Worm (Caenorhabditis elegans) whole organism, early embryonic: ENCODE measurements around the gene ZK370.6.

ENCODE experiments used
- B0310.2 ChIP-seq: sonication (generic microtip); optimal IDR thresholded peaks from 2 replicates; lab custom pipeline; 2016; ENCODE audit warnings: mild to moderate bottlenecking, missing genetic modification characterization, missing compliant biosample characterization
- F13C5.2 ChIP-seq: sonication (generic microtip); optimal IDR thresholded peaks from 2 replicates; lab custom pipeline; 2017; ENCODE audit warnings: mild to moderate bottlenecking, missing genetic modification characterization, inconsistent platforms, missing compliant biosample characterization
- aly-1 ChIP-seq: sonication (generic microtip); optimal IDR thresholded peaks from 2 replicates; lab custom pipeline; 2016; ENCODE audit warnings: missing genetic modification characterization, missing compliant biosample characterization
- ama-1 ChIP-seq: fragments of 150-350 bp; optimal IDR thresholded peaks from 2 replicates; lab custom pipeline; 2014
- ceh-13 ChIP-seq: fragments of 200-800 bp; sonication (Bioruptor generic); optimal IDR thresholded peaks from 2 replicates; lab custom pipeline; 2018; ENCODE audit warnings: mild to moderate bottlenecking, missing genetic modification characterization, missing compliant biosample characterization
- ceh-36 ChIP-seq: sonication (generic microtip); optimal IDR thresholded peaks from 2 replicates; lab custom pipeline; 2016; ENCODE audit warnings: missing genetic modification characterization, inconsistent platforms, missing compliant biosample characterization
- ets-7 ChIP-seq: sonication (generic microtip); optimal IDR thresholded peaks from 2 replicates; lab custom pipeline; 2016; ENCODE audit warnings: missing genotype, missing genetic modification characterization, missing compliant biosample characterization
- flt-1 ChIP-seq: fragments of 200-800 bp; sonication (Bioruptor generic); IDR thresholded peaks from 2 replicates; pipeline ENCODE4 v1.3.6; 2022; ENCODE audit warnings: missing genetic modification characterization, missing compliant biosample characterization
- hmbx-1 ChIP-seq: sonication (generic microtip); optimal IDR thresholded peaks from 2 replicates; lab custom pipeline; 2016; ENCODE audit warnings: mild to moderate bottlenecking, missing genetic modification characterization, missing compliant biosample characterization
- hmg-4 ChIP-seq: fragments of 200-800 bp; sonication (Bioruptor generic); optimal IDR thresholded peaks from 2 replicates; lab custom pipeline; 2018; ENCODE audit warnings: mild to moderate bottlenecking, missing genetic modification characterization, missing compliant biosample characterization
- hnd-1 ChIP-seq: sonication (generic microtip); optimal IDR thresholded peaks from 2 replicates; lab custom pipeline; 2016; ENCODE audit warnings: missing genetic modification characterization, missing compliant biosample characterization
- pes-1 ChIP-seq: fragments of 200-800 bp; sonication (Bioruptor generic); IDR thresholded peaks from 2 replicates; pipeline ENCODE4 v1.3.6; 2022; ENCODE audit warnings: missing genetic modification reagents, missing genetic modification characterization, missing compliant biosample characterization
- scrt-1 ChIP-seq: fragments of 200-800 bp; sonication (Bioruptor generic); IDR thresholded peaks from 2 replicates; pipeline ENCODE4 v1.3.6; 2022; ENCODE audit warnings: missing genetic modification characterization, missing compliant biosample characterization
- sea-1 ChIP-seq: fragments of 200-800 bp; sonication (Bioruptor generic); conservative IDR thresholded peaks from 2 replicates; pipeline ENCODE4 v1.3.6; 2022; ENCODE audit warnings: missing genetic modification characterization, missing compliant biosample characterization
- tbx-11 ChIP-seq: fragments of 200-800 bp; sonication (Bioruptor generic); IDR thresholded peaks from 2 replicates; pipeline ENCODE4 v1.3.6; 2022; ENCODE audit warnings: missing genetic modification characterization, missing compliant biosample characterization
- tbx-37 ChIP-seq: fragments of 200-800 bp; sonication (Bioruptor generic); conservative IDR thresholded peaks from 2 replicates; pipeline ENCODE4 v1.3.6; 2022; ENCODE audit warnings: missing genetic modification reagents, missing genetic modification characterization, missing compliant biosample characterization
- tra-4 ChIP-seq: sonication (generic microtip); optimal IDR thresholded peaks from 2 replicates; lab custom pipeline; 2017; ENCODE audit warnings: missing genetic modification characterization, missing compliant biosample characterization

ZK370.6 gene

DNA sequence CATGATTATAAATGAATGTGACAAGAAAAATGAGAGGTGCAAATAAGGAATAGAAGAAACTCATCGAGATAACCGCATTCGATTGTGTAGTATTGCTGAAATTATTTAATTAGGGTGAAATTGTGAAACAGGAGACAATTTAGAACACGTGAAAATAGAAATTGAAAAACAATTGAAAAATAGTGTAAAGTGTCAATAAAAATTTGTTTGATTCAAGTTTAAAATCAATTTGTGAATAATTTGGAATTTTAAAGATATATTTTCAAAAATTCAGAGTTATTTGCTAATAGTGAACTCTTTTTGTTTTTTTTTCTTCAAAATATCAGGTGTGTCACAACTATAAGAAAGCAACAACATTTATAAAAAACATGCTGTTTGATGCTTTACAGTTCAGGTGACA is 12.3 kb downstream of the ZK370.6 start, which contains the start of gene ZK370.4:
TSS of gene ZK370.4 (minus strand) at position 101 of the 400 bp plus-strand sequence.
- no peak for TF ChIP-seq ceh-13
- TF ChIP-seq B0310.2 (tag; lab: Kevin White, UChicago) = no peak
- no peak for TF ChIP-seq aly-1 (tag; lab: Kevin White, UChicago)
- no peak for TF ChIP-seq ceh-36 (tag; lab: Kevin White, UChicago)
- no peak for TF ChIP-seq sea-1 (GFP tag; lab: Robert Waterston, UW)
- no peak for TF ChIP-seq ets-7 (tag; lab: Kevin White, UChicago)
- no peak for TF ChIP-seq tra-4 (tag; lab: Kevin White, UChicago)

DNA sequence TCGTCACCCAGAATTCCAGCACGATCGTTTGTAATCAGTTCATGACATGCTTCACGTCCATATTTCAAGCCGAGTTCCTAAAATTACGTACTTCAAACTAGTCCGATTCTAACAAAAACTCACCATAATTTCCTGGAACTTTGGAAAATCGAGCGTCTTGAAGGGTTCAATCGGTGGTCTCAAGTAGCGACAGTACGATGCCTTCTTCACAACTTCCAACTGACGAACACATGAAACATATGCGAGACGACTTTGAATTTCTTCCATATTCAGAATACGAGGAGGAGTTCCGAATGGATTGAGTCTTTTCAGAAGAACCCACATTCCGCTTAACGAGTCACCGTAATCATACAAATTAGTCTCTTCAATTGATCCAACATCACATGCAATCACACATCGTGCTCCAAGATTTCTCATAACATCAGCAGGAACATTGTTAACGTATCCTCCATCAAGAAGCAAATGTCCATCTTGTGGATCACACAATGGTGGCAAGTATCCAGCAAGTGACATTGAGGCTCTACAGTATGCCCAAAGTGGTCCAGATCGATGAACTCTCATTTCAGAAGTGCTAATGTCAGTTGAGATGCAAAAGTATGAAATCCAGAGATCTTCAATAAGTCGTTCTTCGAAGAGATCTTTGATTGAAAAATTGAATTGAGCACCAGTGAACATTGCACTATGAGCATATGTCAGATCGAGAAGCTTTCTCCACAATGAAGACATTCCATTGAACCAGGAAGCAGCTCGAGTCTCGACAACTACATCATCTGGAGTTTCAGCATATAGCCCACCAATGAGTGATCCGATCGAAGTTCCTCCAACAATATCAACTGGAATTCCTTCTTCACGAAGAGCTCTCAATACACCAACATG is 17.4 kb downstream of the ZK370.6 start:
- TF ChIP-seq ama-1 (lab: Kevin White, UChicago) = no peak

DNA sequence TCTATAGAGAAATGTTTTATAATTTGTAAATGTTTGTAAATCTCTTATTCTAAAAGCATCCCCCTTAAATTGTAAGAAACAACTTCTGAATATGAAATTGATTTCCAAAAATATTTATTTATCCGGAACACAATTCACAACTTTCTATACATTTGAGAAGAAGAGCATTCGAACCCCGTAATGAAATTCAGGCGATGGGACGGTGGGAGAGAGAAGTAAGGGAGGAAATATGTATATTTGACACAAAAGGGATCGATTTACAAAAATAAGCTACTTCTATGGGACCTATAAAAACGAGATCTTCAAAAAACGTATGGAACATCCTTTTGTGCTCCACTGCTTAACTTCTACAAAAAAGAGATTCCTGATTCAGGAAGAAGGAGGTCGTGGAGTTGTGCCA is 18.4 kb downstream of the ZK370.6 start:
- TF ChIP-seq scrt-1 (GFP tag; lab: Robert Waterston, UW) (no peak), hmbx-1 (tag; lab: Kevin White, UChicago) (no peak), tra-4 (tag; lab: Kevin White, UChicago) (no peak), ceh-13 (no peak), sea-1 (GFP tag; lab: Robert Waterston, UW) (no peak), tbx-11 (GFP tag; lab: Robert Waterston, UW) (no peak), ama-1 (lab: Kevin White, UChicago) (no peak), flt-1 (no peak), F13C5.2 (tag; lab: Kevin White, UChicago) (no peak), tbx-37 (GFP tag; lab: Robert Waterston, UW) (no peak), pes-1 (GFP tag; lab: Robert Waterston, UW) (no peak), ceh-36 (tag; lab: Kevin White, UChicago) (no peak)

DNA sequence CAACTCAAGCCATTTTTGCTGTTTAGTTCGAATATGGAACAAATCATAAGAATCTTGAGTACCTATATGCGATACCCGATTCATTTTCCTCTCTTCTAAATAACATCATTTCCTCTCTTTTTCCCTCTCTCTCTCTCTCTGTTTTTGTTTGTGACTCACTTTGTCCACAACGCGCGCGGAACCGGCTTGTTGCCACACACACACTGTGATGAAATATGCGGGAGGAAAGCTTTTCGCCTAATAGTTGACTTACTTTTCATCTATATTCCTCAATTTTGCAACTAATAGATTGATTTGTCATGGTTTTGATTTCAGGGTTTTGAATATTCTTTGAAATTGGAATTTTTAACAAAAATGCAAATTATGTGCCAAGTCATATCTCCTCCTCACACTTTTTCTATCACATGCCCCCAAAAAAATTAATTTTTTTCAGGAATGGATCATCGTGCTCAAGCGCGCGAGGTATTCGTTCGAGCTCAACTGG is 23.8 kb downstream of the ZK370.6 start, which contains the start of gene hipr-1:
TSS of gene hipr-1 (plus strand) at position 434 of the 484 bp plus-strand sequence.
- TF ChIP-seq ama-1 (lab: Kevin White, UChicago) (no peak), aly-1 (tag; lab: Kevin White, UChicago) (no peak), tbx-37 (GFP tag; lab: Robert Waterston, UW) (no peak), ceh-36 (tag; lab: Kevin White, UChicago) (no peak), hmbx-1 (tag; lab: Kevin White, UChicago) (no peak), hnd-1 (no peak), ceh-13 (no peak), B0310.2 (tag; lab: Kevin White, UChicago) (no peak), scrt-1 (GFP tag; lab: Robert Waterston, UW) (no peak), sea-1 (GFP tag; lab: Robert Waterston, UW) (no peak), tra-4 (tag; lab: Kevin White, UChicago) (no peak), flt-1 (no peak), ets-7 (tag; lab: Kevin White, UChicago) (no peak)

DNA sequence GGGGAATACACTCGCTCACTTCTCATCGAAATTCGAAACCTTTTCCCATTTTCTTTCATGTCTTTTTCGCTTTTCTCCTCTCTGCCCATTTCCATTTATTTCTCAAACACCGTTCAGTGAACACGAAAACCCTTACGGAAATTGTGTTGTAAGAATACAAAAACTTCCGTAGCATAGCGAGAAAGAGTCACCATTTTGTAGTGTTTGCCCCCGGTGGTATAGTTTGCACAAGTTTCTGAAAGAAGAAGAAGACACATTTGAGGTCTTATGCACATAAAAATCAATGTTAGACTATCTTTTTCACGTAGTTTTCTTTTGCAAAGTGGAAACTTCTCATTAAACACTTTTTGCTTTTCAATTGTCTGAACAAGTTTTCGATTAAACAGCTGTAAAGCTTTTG is 24.5 kb downstream of the ZK370.6 start:
- TF ChIP-seq pes-1 (GFP tag; lab: Robert Waterston, UW) (no peak), tbx-11 (GFP tag; lab: Robert Waterston, UW) (no peak), hmg-4 (no peak), hnd-1 (no peak), ceh-36 (tag; lab: Kevin White, UChicago) (no peak), ets-7 (tag; lab: Kevin White, UChicago) (no peak), aly-1 (tag; lab: Kevin White, UChicago) (no peak), hmbx-1 (tag; lab: Kevin White, UChicago) (no peak), sea-1 (GFP tag; lab: Robert Waterston, UW) (no peak), F13C5.2 (tag; lab: Kevin White, UChicago) (no peak), scrt-1 (GFP tag; lab: Robert Waterston, UW) (no peak), tbx-37 (GFP tag; lab: Robert Waterston, UW) (no peak), ceh-13 (no peak), B0310.2 (tag; lab: Kevin White, UChicago) (no peak), ama-1 (lab: Kevin White, UChicago) (no peak), tra-4 (tag; lab: Kevin White, UChicago) (no peak), flt-1 (no peak)

DNA sequence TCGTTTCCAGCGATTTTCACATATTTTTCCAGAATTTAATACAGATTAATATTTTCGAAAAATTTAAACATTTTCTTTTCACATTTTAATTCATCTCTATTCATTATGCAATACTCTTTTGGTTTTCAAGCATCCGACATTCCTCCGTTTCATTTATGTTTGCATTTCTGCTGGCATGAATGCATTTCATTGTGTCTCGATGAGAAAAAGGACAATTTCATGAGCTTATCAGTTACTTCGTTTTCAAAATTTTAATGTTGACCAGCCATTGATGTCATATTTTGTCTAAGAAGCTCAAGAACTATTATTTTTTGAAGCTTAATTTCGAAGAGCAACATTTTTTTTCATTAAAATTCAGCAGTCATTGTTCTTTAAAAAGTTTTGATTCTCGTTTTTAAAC is 25.1 kb downstream of the ZK370.6 start:
- TF ChIP-seq F13C5.2 (tag; lab: Kevin White, UChicago) = no peak
- TF ChIP-seq ceh-36 (tag; lab: Kevin White, UChicago) = no peak
- no peak for TF ChIP-seq ceh-13
- no peak for TF ChIP-seq hmbx-1 (tag; lab: Kevin White, UChicago)
- TF ChIP-seq sea-1 (GFP tag; lab: Robert Waterston, UW) = no peak
- no peak for TF ChIP-seq tra-4 (tag; lab: Kevin White, UChicago)
- TF ChIP-seq tbx-11 (GFP tag; lab: Robert Waterston, UW) = no peak
- no peak for TF ChIP-seq aly-1 (tag; lab: Kevin White, UChicago)
- no peak for TF ChIP-seq ama-1 (lab: Kevin White, UChicago)
- TF ChIP-seq tbx-37 (GFP tag; lab: Robert Waterston, UW) = no peak
- TF ChIP-seq hnd-1 = no peak
- no peak for TF ChIP-seq flt-1
- no peak for TF ChIP-seq pes-1 (GFP tag; lab: Robert Waterston, UW)
- TF ChIP-seq hmg-4 = no peak
- TF ChIP-seq B0310.2 (tag; lab: Kevin White, UChicago) = no peak
- no peak for TF ChIP-seq ets-7 (tag; lab: Kevin White, UChicago)
- TF ChIP-seq scrt-1 (GFP tag; lab: Robert Waterston, UW) = no peak

DNA sequence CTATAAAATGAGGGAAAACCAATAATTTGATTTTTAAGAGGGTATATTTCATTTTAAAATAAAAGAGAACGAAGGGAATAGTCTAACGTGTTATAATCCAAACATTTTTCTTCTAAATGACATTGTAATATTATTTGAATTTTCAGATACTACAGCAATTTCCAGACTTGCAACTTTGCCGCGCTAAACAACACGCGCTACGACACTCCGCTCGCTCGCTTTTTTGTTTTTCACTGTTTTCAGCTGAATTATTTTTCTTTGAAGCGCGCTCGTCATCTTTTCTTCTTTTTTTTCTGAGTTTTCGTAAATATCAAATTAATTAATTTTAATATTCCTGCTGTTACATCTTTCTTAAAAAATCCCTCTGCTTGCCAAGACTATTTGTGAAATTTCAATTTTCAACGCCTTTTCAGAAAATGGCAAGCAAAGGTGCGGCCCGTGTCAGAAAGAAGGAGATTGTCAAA is 26.4 kb downstream of the ZK370.6 start, which contains the start of gene mrpl-11:
TSS of gene mrpl-11 (plus strand) at position 414 of the 464 bp plus-strand sequence.
- TF ChIP-seq ama-1 (lab: Kevin White, UChicago) (no peak), tbx-37 (GFP tag; lab: Robert Waterston, UW) (no peak), B0310.2 (tag; lab: Kevin White, UChicago) (no peak), tra-4 (tag; lab: Kevin White, UChicago) (no peak)
